Worm (Caenorhabditis elegans) whole organism, L1 larva: ENCODE measurements around the gene asah-2.

Experiments used
- C04F5.9 ChIP-seq: sonication (generic microtip); optimal IDR thresholded peaks from 2 replicates; lab custom pipeline; 2016; ENCODE audit warnings: missing genetic modification characterization, missing compliant biosample characterization
- C16A3.4 ChIP-seq: fragments of 150-350 bp; optimal IDR thresholded peaks from 2 replicates; lab custom pipeline; 2014; ENCODE audit warnings: missing biosample characterization, missing genetic modification characterization
- aha-1 ChIP-seq: fragments of 150-350 bp; optimal IDR thresholded peaks from 2 replicates; lab custom pipeline; 2014; ENCODE audit warnings: missing biosample characterization, missing genetic modification characterization
- alr-1 ChIP-seq: fragments of 200-800 bp; sonication (Bioruptor generic); optimal IDR thresholded peaks from 2 replicates; lab custom pipeline; 2018; ENCODE audit warnings: borderline replicate concordance, mild to moderate bottlenecking, missing genetic modification characterization, missing compliant biosample characterization
- ceh-63 ChIP-seq: fragments of 200-800 bp; sonication (Bioruptor generic); optimal IDR thresholded peaks from 2 replicates; lab custom pipeline; 2018; ENCODE audit warnings: mild to moderate bottlenecking, missing genetic modification characterization, missing compliant biosample characterization
- ces-1 ChIP-seq: fragments of 150-350 bp; optimal IDR thresholded peaks from 2 replicates; lab custom pipeline; 2014; ENCODE audit warnings: missing biosample characterization, missing genetic modification reagents, missing genetic modification characterization
- efl-1 ChIP-seq, 4 experiments: fragments of 150-350 bp; optimal IDR thresholded peaks in 3 of 4; peaks in 1 of 4; 1 replicate in 1 of 4; 2 replicates in 3 of 4; lab custom pipeline; 2014; ENCODE audit warnings: missing biosample characterization in 2 of 4, missing genetic modification characterization in 2 of 4, missing genetic modification reagents in 2 of 4
- egl-13 ChIP-seq: sonication (generic microtip); optimal IDR thresholded peaks from 2 replicates; lab custom pipeline; 2016; ENCODE audit warnings: missing genotype, missing genetic modification reagents, missing genetic modification characterization, missing compliant biosample characterization
- egl-27 ChIP-seq, 2 experiments: fragments of 150-350 bp in 1 of 2; sonication (generic microtip); optimal IDR thresholded peaks; 3 replicates each; lab custom pipeline; 2017 to 2018; ENCODE audit warnings: missing biosample characterization in 2 of 2, missing genetic modification characterization in 2 of 2, missing genetic modification reagents in 2 of 2
- elt-3 ChIP-seq, 6 experiments: fragments of 150-350 bp in 1 of 6; sonication (generic microtip); optimal IDR thresholded peaks; 2 replicates each; lab custom pipeline; 2017 to 2018; ENCODE audit warnings: missing biosample characterization in 6 of 6, missing genetic modification characterization in 6 of 6, inconsistent platforms in 1 of 6
- ets-5 ChIP-seq: fragments of 200-800 bp; sonication (Bioruptor generic); IDR thresholded peaks from 2 replicates; pipeline ENCODE4 v1.3.6; 2022; ENCODE audit warnings: missing genetic modification characterization, missing compliant biosample characterization
- fkh-4 ChIP-seq: sonication (generic microtip); optimal IDR thresholded peaks from 2 replicates; lab custom pipeline; 2016; ENCODE audit warnings: missing compliant biosample characterization, missing genetic modification characterization, borderline replicate concordance
- grh-1 ChIP-seq: fragments of 200-800 bp; sonication (Bioruptor generic); IDR thresholded peaks from 2 replicates; pipeline ENCODE4 v1.3.6; 2022; ENCODE audit warnings: missing genetic modification reagents, missing genetic modification characterization, missing compliant biosample characterization
- hlh-17 ChIP-seq: fragments of 200-800 bp; sonication (Bioruptor generic); optimal IDR thresholded peaks from 2 replicates; lab custom pipeline; 2018; ENCODE audit warnings: missing genetic modification characterization, mild to moderate bottlenecking, missing compliant biosample characterization, moderate library complexity, borderline replicate concordance
- hpl-2 ChIP-seq: fragments of 150-350 bp; optimal IDR thresholded peaks from 2 replicates; lab custom pipeline; 2014; ENCODE audit warnings: missing biosample characterization, missing genetic modification reagents, missing genetic modification characterization
- lin-13 ChIP-seq: fragments of 150-350 bp; optimal IDR thresholded peaks from 2 replicates; lab custom pipeline; 2014; ENCODE audit warnings: missing biosample characterization, missing genetic modification reagents, missing genetic modification characterization
- lin-15B ChIP-seq: fragments of 150-350 bp; sonication (generic microtip); optimal IDR thresholded peaks from 3 replicates; lab custom pipeline; 2014; ENCODE audit warnings: missing biosample characterization, missing genetic modification characterization
- lin-39 ChIP-seq: fragments of 150-350 bp; optimal IDR thresholded peaks from 2 replicates; lab custom pipeline; 2014; ENCODE audit warnings: missing biosample characterization, missing genetic modification reagents, missing genetic modification characterization
- lir-3 ChIP-seq: sonication (generic microtip); optimal IDR thresholded peaks from 2 replicates; lab custom pipeline; 2016; ENCODE audit warnings: mild to moderate bottlenecking, missing genetic modification characterization, moderate library complexity, missing compliant biosample characterization; ENCODE audit not compliant: poor library complexity
- mep-1 ChIP-seq: fragments of 150-350 bp; optimal IDR thresholded peaks from 2 replicates; lab custom pipeline; 2014; ENCODE audit warnings: missing biosample characterization, missing genetic modification characterization
- nhr-12 ChIP-seq: sonication (generic microtip); optimal IDR thresholded peaks from 2 replicates; lab custom pipeline; 2017; ENCODE audit warnings: missing biosample characterization, missing genetic modification characterization
- nhr-28 ChIP-seq: fragments of 150-350 bp; optimal IDR thresholded peaks from 2 replicates; lab custom pipeline; 2014; ENCODE audit warnings: missing biosample characterization, missing genetic modification characterization
- nhr-71 ChIP-seq: sonication (generic microtip); optimal IDR thresholded peaks from 2 replicates; lab custom pipeline; 2016; ENCODE audit warnings: mild to moderate bottlenecking, missing genetic modification characterization, moderate library complexity, missing compliant biosample characterization
- nhr-85 ChIP-seq: sonication (generic microtip); peaks from one replicate; lab custom pipeline; 2016; ENCODE audit warnings: missing genetic modification characterization, inconsistent platforms, missing compliant biosample characterization
- pag-3 ChIP-seq: sonication (generic microtip); optimal IDR thresholded peaks from 2 replicates; lab custom pipeline; 2017; ENCODE audit warnings: missing genetic modification characterization, mild to moderate bottlenecking, missing compliant biosample characterization, antibody characterized with exemption, borderline replicate concordance; ENCODE audit not compliant: insufficient read depth
- pqm-1 ChIP-seq: sonication (generic microtip); optimal IDR thresholded peaks from 3 replicates; lab custom pipeline; 2017; ENCODE audit warnings: missing biosample characterization, missing genetic modification characterization
- rnt-1 ChIP-seq: sonication (generic microtip); optimal IDR thresholded peaks from 2 replicates; lab custom pipeline; 2016; ENCODE audit warnings: mild to moderate bottlenecking, missing genetic modification characterization, moderate library complexity, missing compliant biosample characterization
- skn-1 ChIP-seq: fragments of 150-350 bp; optimal IDR thresholded peaks from 2 replicates; lab custom pipeline; 2014; ENCODE audit warnings: missing biosample characterization, missing genetic modification characterization
- snpc-4 ChIP-seq: fragments of 150-350 bp; optimal IDR thresholded peaks from 2 replicates; lab custom pipeline; 2014; ENCODE audit warnings: missing biosample characterization, missing genetic modification characterization
- sox-4 ChIP-seq: sonication (generic microtip); optimal IDR thresholded peaks from 2 replicates; lab custom pipeline; 2016; ENCODE audit warnings: missing genetic modification characterization, missing compliant biosample characterization
- sptf-1 ChIP-seq: fragments of 150-350 bp; optimal IDR thresholded peaks from 2 replicates; lab custom pipeline; 2014; ENCODE audit warnings: missing biosample characterization, missing genetic modification characterization
- swsn-7 ChIP-seq: sonication (generic microtip); optimal IDR thresholded peaks from 2 replicates; lab custom pipeline; 2016; ENCODE audit warnings: missing genetic modification characterization, missing compliant biosample characterization
- tbx-2 ChIP-seq: sonication (generic microtip); optimal IDR thresholded peaks from 2 replicates; lab custom pipeline; 2016; ENCODE audit warnings: missing genetic modification characterization, missing compliant biosample characterization
- unc-86 ChIP-seq: sonication (generic microtip); optimal IDR thresholded peaks from 2 replicates; lab custom pipeline; 2016; ENCODE audit warnings: missing genetic modification characterization, missing compliant biosample characterization
- unc-98 ChIP-seq: fragments of 200-800 bp; sonication (Bioruptor generic); IDR thresholded peaks from 2 replicates; pipeline ENCODE4 v1.3.6; 2022; ENCODE audit warnings: missing genetic modification characterization, missing compliant biosample characterization
- vab-15 ChIP-seq: sonication (generic microtip); optimal IDR thresholded peaks from 2 replicates; lab custom pipeline; 2017; ENCODE audit warnings: missing genotype, mild to moderate bottlenecking, missing genetic modification characterization, missing compliant biosample characterization
- ztf-11 ChIP-seq, 2 experiments: sonication (generic microtip); optimal IDR thresholded peaks; 2 replicates each; lab custom pipeline; 2016 to 2017; ENCODE audit warnings: missing genetic modification characterization in 2 of 2, missing biosample characterization in 1 of 2, missing compliant biosample characterization in 1 of 2

Gene asah-2

DNA sequence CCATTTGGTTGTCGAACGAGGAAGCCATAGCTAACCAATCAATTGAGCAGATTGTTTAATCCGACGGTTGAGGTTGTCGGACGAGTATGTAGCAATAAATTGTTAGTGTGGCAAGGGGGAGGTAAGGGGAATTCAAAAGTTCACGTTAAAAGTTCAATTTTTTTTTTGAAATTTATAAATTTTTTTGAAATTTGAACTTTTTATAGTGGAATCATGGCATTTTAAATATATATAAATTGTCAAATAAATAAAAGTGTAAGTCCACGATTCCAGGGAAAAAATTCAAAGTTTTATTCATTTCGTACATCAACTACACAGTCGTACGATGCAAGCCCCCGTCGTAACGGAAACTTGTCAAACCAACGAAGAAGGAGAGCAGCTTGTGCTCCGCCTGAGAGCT, 31.0 kb upstream of the asah-2 start, which contains the start of the genes ZK945.7 and ZK945.8:
TSS of gene ZK945.7 (minus strand) at position 101 of the 400 bp plus-strand sequence.
TSS of gene ZK945.8 (plus strand) at position 275 of the 400 bp plus-strand sequence.
- TF ChIP-seq efl-1 (optimal IDR thresholded peaks at IDR 0.05; lab: Kevin White, UChicago) (no peak), efl-1 (GFP tag; optimal IDR thresholded peaks at IDR 0.05 in 1 of 2; lab: Kevin White, UChicago) (peak in 1 of 2 experiments; percentile 82), sptf-1 (tag; lab: Kevin White, UChicago) (no peak)

- no peak for TF ChIP-seq nhr-12 (tag; lab: Kevin White, UChicago)
- TF ChIP-seq, all 84 proteins: peak for 0
Observed at ce11 chrII:10116690-10117089, 22.7 kb upstream of the asah-2 start.

DNA sequence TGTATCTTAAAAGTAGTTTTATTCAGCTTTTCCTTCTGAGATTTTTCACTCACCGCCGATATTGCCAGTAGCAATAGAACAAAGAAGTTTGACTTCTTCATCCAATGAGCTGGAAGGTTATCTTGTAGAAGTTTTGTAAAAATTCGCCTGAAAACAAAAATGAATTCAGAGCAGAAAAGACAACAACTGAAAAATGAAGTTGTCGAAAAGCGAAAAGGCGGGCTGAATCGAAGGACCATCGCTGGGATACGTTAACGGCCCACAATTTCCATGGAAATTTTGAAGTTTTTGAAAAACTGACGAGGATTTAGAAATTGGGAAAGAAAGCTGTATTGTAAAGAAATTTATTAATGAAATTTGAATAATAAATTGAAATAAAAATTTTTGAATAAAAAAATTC, 17.7 kb upstream of the asah-2 start, which contains the start of gene lov-1:
TSS of gene lov-1 (minus strand) at position 101 of the 400 bp plus-strand sequence.
- TF ChIP-seq swsn-7 (no peak), egl-13 (no peak), pag-3 (no peak), ceh-63 (GFP tag; lab: Kevin White, UChicago) (no peak), ztf-11 (tag; optimal IDR thresholded peaks at IDR 0.05; lab: Kevin White, UChicago) (no peak), ets-5 (GFP tag; lab: Robert Waterston, UW) (no peak), hlh-17 (GFP tag; lab: Kevin White, UChicago) (no peak), lin-13 (GFP tag; lab: Kevin White, UChicago) (no peak), aha-1 (no peak), vab-15 (tag; lab: Kevin White, UChicago) (no peak), lir-3 (tag; lab: Kevin White, UChicago) (no peak), sox-4 (no peak), snpc-4 (tag; lab: Kevin White, UChicago) (no peak), nhr-71 (no peak), lin-15B (tag; lab: Kevin White, UChicago) (no peak), pqm-1 (no peak), grh-1 (GFP tag; lab: Robert Waterston, UW) (no peak), fkh-4 (tag; lab: Kevin White, UChicago) (no peak), unc-86 (no peak)

ce11 chrII:10122465-10122864, 16.9 kb upstream of the asah-2 start, which contains the start of gene F27E5.7:
Gene F27E5.7 (plus strand): TSS chrII:10122765.
- TF ChIP-seq ces-1 (GFP tag; lab: Kevin White, UChicago): no peak
- no peak for TF ChIP-seq C16A3.4 (tag; lab: Kevin White, UChicago)
- no peak for TF ChIP-seq rnt-1 (tag; lab: Kevin White, UChicago)
- TF ChIP-seq skn-1 (tag; lab: Kevin White, UChicago): no peak
- TF ChIP-seq nhr-12 (tag; lab: Kevin White, UChicago): no peak
- TF ChIP-seq mep-1 (tag; lab: Kevin White, UChicago): no peak
- TF ChIP-seq lir-3 (tag; lab: Kevin White, UChicago): no peak
- TF ChIP-seq hpl-2 (GFP tag; lab: Kevin White, UChicago): no peak
- no peak for TF ChIP-seq fkh-4 (tag; lab: Kevin White, UChicago)
- no peak for TF ChIP-seq unc-98 (GFP tag; lab: Robert Waterston, UW)

ce11 chrII:10127389-10127788, 12.0 kb upstream of the asah-2 start, which contains the start of gene F27E5.8:
Gene F27E5.8 (minus strand): TSS chrII:10127489.
- TF ChIP-seq nhr-85 (tag; lab: Kevin White, UChicago) (no peak), egl-27 (tag; optimal IDR thresholded peaks at IDR 0.05; lab: Kevin White, UChicago) (no peak), nhr-28 (tag; lab: Kevin White, UChicago) (no peak), rnt-1 (tag; lab: Kevin White, UChicago) (no peak), lin-39 (tag; lab: Kevin White, UChicago) (no peak), lir-3 (tag; lab: Kevin White, UChicago) (no peak), C04F5.9 (tag; lab: Kevin White, UChicago) (no peak), elt-3 (tag; optimal IDR thresholded peaks at IDR 0.05; lab: Kevin White, UChicago) (no peak), alr-1 (tag; lab: Kevin White, UChicago) (no peak), tbx-2 (tag; lab: Kevin White, UChicago) (no peak)
- TF ChIP-seq, all 84 proteins: peak for 0
